Worm (Caenorhabditis elegans): ENCODE data around the gene C07B5.2.
A peak's percentile ranks its signal among the peaks of the same experiment; 100 is the strongest.

C07B5.2 gene

ce11 chrX:9548011-9548795, 31.2 kb upstream of the C07B5.2 start (continued):
- no peak for TF ChIP-seq T20F7.1 (GFP tag; optimal IDR thresholded peaks at IDR 0.05)

- TF ChIP-seq lin-15B (tag; optimal IDR thresholded peaks at IDR 0.05): no peak
- peak; percentile 78 for TF ChIP-seq pqm-1 (tag; optimal IDR thresholded peaks at IDR 0.05)
- no peak for TF ChIP-seq nhr-77 (tag; optimal IDR thresholded peaks at IDR 0.05)
- TF ChIP-seq ctbp-1 (GFP tag; IDR thresholded peaks at IDR 0.05): no peak
- no peak for TF ChIP-seq F49E8.2 (tag; optimal IDR thresholded peaks at IDR 0.05; ENCODE audit: borderline replicate concordance)
- TF ChIP-seq ces-1 (GFP tag; optimal IDR thresholded peaks at IDR 0.05): no peak
- TF ChIP-seq nhr-48 (tag; optimal IDR thresholded peaks at IDR 0.05): peak; percentile 40
- TF ChIP-seq daf-19 (GFP tag; conservative IDR thresholded peaks at IDR 0.05): no peak
- TF ChIP-seq ztf-11 (tag; optimal IDR thresholded peaks at IDR 0.05): no peak
- no peak for TF ChIP-seq F10B5.3 (tag; optimal IDR thresholded peaks at IDR 0.05)
- no peak for TF ChIP-seq madf-5 (GFP tag; IDR thresholded peaks at IDR 0.05)
- TF ChIP-seq dmd-6 (GFP tag; IDR thresholded peaks at IDR 0.05): peak; percentile 29; the same call in 1 of the 2 replicates
- TF ChIP-seq aha-1 (tag): no peak
- no peak for TF ChIP-seq daf-16 (GFP tag; optimal IDR thresholded peaks at IDR 0.05)
- TF ChIP-seq daf-16 (tag; optimal IDR thresholded peaks at IDR 0.05): peak; percentile 76
- TF ChIP-seq mxl-3 (GFP tag; optimal IDR thresholded peaks at IDR 0.05): peak; percentile 34
- TF ChIP-seq attf-4 (tag; optimal IDR thresholded peaks at IDR 0.05): no peak
- TF ChIP-seq mes-2 (tag; optimal IDR thresholded peaks at IDR 0.05; ENCODE audit: poor library complexity, severe bottlenecking): no peak
- no peak for TF ChIP-seq fos-1 (tag; optimal IDR thresholded peaks at IDR 0.05)
- no peak for TF ChIP-seq Y75B8A.6 (GFP tag; IDR thresholded peaks at IDR 0.05)
- no peak for TF ChIP-seq Y105C5A.15 (GFP tag; IDR thresholded peaks at IDR 0.05)
- TF ChIP-seq zip-11 (GFP tag; IDR thresholded peaks at IDR 0.05): no peak
- TF ChIP-seq cey-2 (tag; optimal IDR thresholded peaks at IDR 0.05; ENCODE audit: borderline replicate concordance, insufficient read depth): no peak
- no peak for TF ChIP-seq F37D6.2 (tag; optimal IDR thresholded peaks at IDR 0.05)
- TF ChIP-seq saeg-2 (GFP tag; IDR thresholded peaks at IDR 0.05): no peak
- TF ChIP-seq nhr-111 (GFP tag; optimal IDR thresholded peaks at IDR 0.05): no peak
- TF ChIP-seq egl-27 (tag; optimal IDR thresholded peaks at IDR 0.05): no peak
- TF ChIP-seq zip-2 (tag; optimal IDR thresholded peaks at IDR 0.05): no peak
- TF ChIP-seq nhr-41 (GFP tag; IDR thresholded peaks at IDR 0.05): no peak
- peak; percentile 28 for TF ChIP-seq nhr-11 (tag; optimal IDR thresholded peaks at IDR 0.05)
- TF ChIP-seq T20F7.1 (GFP tag; optimal IDR thresholded peaks at IDR 0.05): no peak
- TF ChIP-seq F44E2.7 (GFP tag; IDR thresholded peaks at IDR 0.05): no peak
- no peak for TF ChIP-seq snpc-1.2 (GFP tag; IDR thresholded peaks at IDR 0.05)
- no peak for TF ChIP-seq nhr-42 (GFP tag; IDR thresholded peaks at IDR 0.05)
- TF ChIP-seq ceh-28 (tag; optimal IDR thresholded peaks at IDR 0.05): no peak
- peak in 1 of 2 experiments; percentile 28 for TF ChIP-seq mdl-1 (tag; optimal IDR thresholded peaks at IDR 0.05)
- peak; percentile 52 for TF ChIP-seq nhr-28 (tag; optimal IDR thresholded peaks at IDR 0.05)
- TF ChIP-seq ceh-44 (GFP tag; IDR thresholded peaks at IDR 0.05): no peak
- TF ChIP-seq lin-38 (GFP tag; IDR thresholded peaks at IDR 0.05): no peak
- TF ChIP-seq sdz-12 (GFP tag; optimal IDR thresholded peaks at IDR 0.05): no peak
- peak; percentile 6 for TF ChIP-seq nhr-10 (tag; optimal IDR thresholded peaks at IDR 0.05)
- no peak for TF ChIP-seq arid-1 (GFP tag; conservative IDR thresholded peaks at IDR 0.05)
- peak; percentile 31 for TF ChIP-seq mep-1 (tag; optimal IDR thresholded peaks at IDR 0.05)
- TF ChIP-seq ama-1 (optimal IDR thresholded peaks at IDR 0.05): no peak
- TF ChIP-seq unc-62 (GFP tag; optimal IDR thresholded peaks at IDR 0.05 in 1 of 2): peak in 1 of 2 experiments; percentile 100
- TF ChIP-seq unc-62 (tag; optimal IDR thresholded peaks at IDR 0.05): no peak
- no peak for TF ChIP-seq madf-9 (GFP tag; conservative IDR thresholded peaks at IDR 0.05)
- TF ChIP-seq gei-8 (GFP tag; optimal IDR thresholded peaks at IDR 0.05): no peak
Measured at ce11 chrX:9547264-9547751, 30.3 kb upstream of the C07B5.2 start.
